Worm (Caenorhabditis elegans) whole organism, L2 larva: Measurements from ENCODE around the gene rps-3.

Experiments used
- C34F6.9 ChIP-seq: fragments of 150-350 bp; optimal IDR thresholded peaks from 2 replicates; lab custom pipeline; 2014; ENCODE audit warnings: missing biosample characterization, missing genetic modification characterization
- Y55F3AM.14 ChIP-seq: fragments of 200-800 bp; sonication (Bioruptor generic); optimal IDR thresholded peaks from 2 replicates; lab custom pipeline; 2018; ENCODE audit warnings: mild to moderate bottlenecking, missing genetic modification characterization, missing compliant biosample characterization
- ZK546.5 ChIP-seq: sonication (generic microtip); optimal IDR thresholded peaks from 2 replicates; lab custom pipeline; 2017; ENCODE audit warnings: missing biosample characterization, missing genetic modification characterization
- alr-1 ChIP-seq: fragments of 150-350 bp; optimal IDR thresholded peaks from 2 replicates; lab custom pipeline; 2014; ENCODE audit warnings: missing biosample characterization, missing genetic modification characterization
- aly-2 ChIP-seq: fragments of 150-350 bp; optimal IDR thresholded peaks from 2 replicates; lab custom pipeline; 2014; ENCODE audit warnings: missing biosample characterization, missing genetic modification characterization
- ama-1 ChIP-seq: fragments of 150-350 bp; optimal IDR thresholded peaks from 2 replicates; lab custom pipeline; 2018; ENCODE audit warnings: inconsistent platforms
- ceh-16 ChIP-seq: fragments of 150-350 bp; optimal IDR thresholded peaks from 2 replicates; lab custom pipeline; 2014; ENCODE audit warnings: missing biosample characterization, missing genetic modification characterization
- ceh-82 ChIP-seq: fragments of 150-350 bp; optimal IDR thresholded peaks from 2 replicates; lab custom pipeline; 2014; ENCODE audit warnings: missing biosample characterization, missing genetic modification characterization
- crh-2 ChIP-seq: sonication (generic microtip); optimal IDR thresholded peaks from 2 replicates; lab custom pipeline; 2017; ENCODE audit warnings: missing biosample characterization, missing genetic modification characterization
- egl-27 ChIP-seq: sonication (generic microtip); optimal IDR thresholded peaks from 3 replicates; lab custom pipeline; 2017; ENCODE audit warnings: missing biosample characterization, missing genetic modification reagents, missing genetic modification characterization
- elt-1 ChIP-seq: fragments of 150-350 bp; optimal IDR thresholded peaks from 2 replicates; lab custom pipeline; 2014; ENCODE audit warnings: missing biosample characterization, missing genetic modification characterization
- elt-3 ChIP-seq: sonication (generic microtip); optimal IDR thresholded peaks from 2 replicates; lab custom pipeline; 2017; ENCODE audit warnings: missing biosample characterization, missing genetic modification characterization
- fos-1 ChIP-seq: fragments of 150-350 bp; optimal IDR thresholded peaks from 2 replicates; lab custom pipeline; 2014; ENCODE audit warnings: missing biosample characterization, missing genetic modification characterization
- lin-11 ChIP-seq: fragments of 150-350 bp; sonication (generic microtip); optimal IDR thresholded peaks from 2 replicates; lab custom pipeline; 2014; ENCODE audit warnings: missing biosample characterization, missing genetic modification characterization, inconsistent platforms, mixed read lengths
- lin-39 ChIP-seq: fragments of 150-350 bp; optimal IDR thresholded peaks from 2 replicates; lab custom pipeline; 2014; ENCODE audit warnings: missing biosample characterization, missing genetic modification reagents, missing genetic modification characterization
- lsy-2 ChIP-seq, 2 experiments: fragments of 150-350 bp in 1 of 2; sonication (generic microtip) in 1 of 2; optimal IDR thresholded peaks; 2 replicates each; lab custom pipeline; 2014 to 2017; ENCODE audit warnings: missing biosample characterization in 2 of 2, missing genetic modification characterization in 2 of 2
- mab-5 ChIP-seq: fragments of 150-350 bp; optimal IDR thresholded peaks from 2 replicates; lab custom pipeline; 2014; ENCODE audit warnings: missing biosample characterization, missing genetic modification characterization
- mbf-1 ChIP-seq: sonication (generic microtip); optimal IDR thresholded peaks from 2 replicates; lab custom pipeline; 2017; ENCODE audit warnings: missing biosample characterization, missing genetic modification characterization
- mdl-1 ChIP-seq, 2 experiments: fragments of 150-350 bp in 1 of 2; sonication (generic microtip) in 1 of 2; optimal IDR thresholded peaks; 2 replicates each; lab custom pipeline; 2017; ENCODE audit warnings: missing biosample characterization in 2 of 2, missing genetic modification characterization in 2 of 2
- nhr-10 ChIP-seq: sonication (generic microtip); optimal IDR thresholded peaks from 2 replicates; lab custom pipeline; 2017; ENCODE audit warnings: missing biosample characterization, missing genetic modification characterization
- nhr-12 ChIP-seq: fragments of 150-350 bp; optimal IDR thresholded peaks from 2 replicates; lab custom pipeline; 2014; ENCODE audit warnings: missing biosample characterization, missing genetic modification characterization
- nhr-129 ChIP-seq: fragments of 150-350 bp; optimal IDR thresholded peaks from 2 replicates; lab custom pipeline; 2014; ENCODE audit warnings: missing biosample characterization, missing genetic modification characterization
- nhr-21 ChIP-seq: fragments of 150-350 bp; optimal IDR thresholded peaks from 2 replicates; lab custom pipeline; 2014; ENCODE audit warnings: missing biosample characterization, missing genetic modification characterization
- nhr-23 ChIP-seq: fragments of 150-350 bp; optimal IDR thresholded peaks from 2 replicates; lab custom pipeline; 2014; ENCODE audit warnings: missing biosample characterization, missing genetic modification reagents, missing genetic modification characterization
- nhr-25 ChIP-seq: fragments of 150-350 bp; sonication (generic microtip); optimal IDR thresholded peaks from 3 replicates; lab custom pipeline; 2014; ENCODE audit warnings: missing biosample characterization, missing genetic modification characterization
- nhr-6 ChIP-seq: fragments of 150-350 bp; optimal IDR thresholded peaks from 2 replicates; lab custom pipeline; 2014; ENCODE audit warnings: missing biosample characterization, missing genetic modification characterization
- nhr-77 ChIP-seq: fragments of 150-350 bp; optimal IDR thresholded peaks from 2 replicates; lab custom pipeline; 2014; ENCODE audit warnings: missing biosample characterization, missing genetic modification characterization
- peb-1 ChIP-seq: fragments of 150-350 bp; optimal IDR thresholded peaks from 2 replicates; lab custom pipeline; 2014; ENCODE audit warnings: missing biosample characterization, missing genetic modification characterization
- sem-4 ChIP-seq: fragments of 150-350 bp; optimal IDR thresholded peaks from 2 replicates; lab custom pipeline; 2014; ENCODE audit warnings: missing biosample characterization, missing genetic modification reagents, missing genetic modification characterization
- sma-3 ChIP-seq: sonication (generic microtip); optimal IDR thresholded peaks from 2 replicates; lab custom pipeline; 2016; ENCODE audit warnings: missing genetic modification reagents, missing genetic modification characterization, missing compliant biosample characterization
- snpc-4 ChIP-seq: fragments of 150-350 bp; optimal IDR thresholded peaks from 2 replicates; lab custom pipeline; 2014; ENCODE audit warnings: missing biosample characterization, missing genetic modification characterization
- unc-55 ChIP-seq: fragments of 150-350 bp; sonication (generic microtip); optimal IDR thresholded peaks from 3 replicates; lab custom pipeline; 2014; ENCODE audit warnings: missing biosample characterization, missing genetic modification reagents, missing genetic modification characterization
- unc-62 ChIP-seq: fragments of 150-350 bp; optimal IDR thresholded peaks from 2 replicates; lab custom pipeline; 2014; ENCODE audit warnings: missing biosample characterization, missing genetic modification reagents, missing genetic modification characterization
- zag-1 ChIP-seq: fragments of 150-350 bp; optimal IDR thresholded peaks from 2 replicates; lab custom pipeline; 2014; ENCODE audit warnings: missing biosample characterization, missing genetic modification characterization
- ztf-1 ChIP-seq: fragments of 200-800 bp; sonication (Bioruptor generic); conservative IDR thresholded peaks from 2 replicates; pipeline ENCODE4 v1.3.6; 2022; ENCODE audit warnings: missing genetic modification characterization, missing compliant biosample characterization
- ztf-11 ChIP-seq: sonication (generic microtip); optimal IDR thresholded peaks from 2 replicates; lab custom pipeline; 2017; ENCODE audit warnings: missing biosample characterization, missing genetic modification characterization
- ztf-4 ChIP-seq: fragments of 150-350 bp; optimal IDR thresholded peaks from 2 replicates; lab custom pipeline; 2014; ENCODE audit warnings: missing biosample characterization, missing genetic modification characterization

The rps-3 gene

DNA sequence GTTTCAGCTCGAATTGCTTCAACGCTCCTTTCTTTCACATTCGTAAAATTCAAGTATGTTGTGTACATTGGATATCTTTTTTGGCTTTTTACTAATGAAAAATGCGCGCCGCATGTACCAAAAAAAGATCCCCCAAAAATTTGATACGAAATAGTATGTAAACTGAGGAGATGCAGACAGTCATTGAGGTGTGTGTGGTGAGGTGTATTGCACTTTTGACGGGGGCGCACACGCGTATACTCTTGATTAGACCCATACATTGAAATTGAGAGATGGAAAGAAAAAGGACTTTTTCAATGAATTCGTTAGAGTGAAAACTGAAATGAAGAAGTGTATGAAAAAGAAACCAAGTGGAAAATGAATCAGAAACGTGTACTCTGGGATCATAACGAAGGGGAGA, 14.8 kb downstream of the rps-3 start:
- TF ChIP-seq unc-55 (peak; percentile 8), nhr-21 (tag; lab: Kevin White, UChicago) (no peak)

DNA sequence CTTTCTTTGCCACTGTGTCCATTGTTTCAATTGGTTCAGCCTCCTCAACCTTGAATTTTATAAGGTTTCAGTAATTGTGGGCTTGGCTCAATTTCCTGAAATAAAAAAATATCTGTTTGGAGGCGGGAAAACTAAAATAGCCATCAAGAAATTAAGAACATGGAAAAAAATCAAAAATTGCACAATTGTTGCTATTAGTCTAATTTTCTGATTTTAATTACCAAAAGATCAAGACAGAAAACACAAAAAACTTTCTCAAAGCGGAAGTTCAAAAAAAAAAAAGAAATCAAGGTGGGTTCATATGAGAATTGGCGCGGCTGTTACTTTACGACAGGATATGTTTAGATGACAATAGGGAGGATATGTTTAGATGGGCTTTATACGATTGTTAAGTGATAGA, 24.3 kb downstream of the rps-3 start, which contains the start of gene esyt-2:
Gene esyt-2 (minus strand): TSS at position 101 of the 400 bp plus-strand sequence.
- TF ChIP-seq mdl-1 (tag; optimal IDR thresholded peaks at IDR 0.05; lab: Kevin White, UChicago), result no peak
- no peak for TF ChIP-seq nhr-6 (tag; lab: Kevin White, UChicago)
- TF ChIP-seq lin-11 (tag; lab: Kevin White, UChicago), result no peak
- TF ChIP-seq elt-3 (tag; lab: Kevin White, UChicago), result no peak

DNA sequence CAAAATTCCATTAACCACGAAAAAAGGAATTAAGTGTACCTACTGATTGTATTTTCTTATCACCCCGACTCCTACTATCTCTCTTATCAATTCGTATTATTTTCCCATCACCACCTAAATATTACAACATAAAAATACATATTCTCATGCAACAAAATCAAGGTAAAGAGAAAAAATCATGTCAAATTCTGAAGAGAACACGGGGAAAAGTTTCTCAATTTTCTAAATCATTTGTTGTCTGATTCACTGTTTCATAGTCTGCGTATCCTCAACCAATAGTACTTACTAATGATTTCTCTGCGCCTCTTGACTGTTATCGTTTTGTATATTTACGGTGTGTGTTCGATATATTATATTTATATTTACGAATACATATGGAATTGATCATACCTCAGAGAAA, 25.3 kb downstream of the rps-3 start:
- TF ChIP-seq C34F6.9 (tag; lab: Kevin White, UChicago) (peak; percentile 17), egl-27 (tag; lab: Kevin White, UChicago) (peak; percentile 39), sem-4 (tag; lab: Kevin White, UChicago) (no peak), crh-2 (tag; lab: Kevin White, UChicago) (peak; percentile 59), aly-2 (no peak), fos-1 (peak; percentile 89)

DNA sequence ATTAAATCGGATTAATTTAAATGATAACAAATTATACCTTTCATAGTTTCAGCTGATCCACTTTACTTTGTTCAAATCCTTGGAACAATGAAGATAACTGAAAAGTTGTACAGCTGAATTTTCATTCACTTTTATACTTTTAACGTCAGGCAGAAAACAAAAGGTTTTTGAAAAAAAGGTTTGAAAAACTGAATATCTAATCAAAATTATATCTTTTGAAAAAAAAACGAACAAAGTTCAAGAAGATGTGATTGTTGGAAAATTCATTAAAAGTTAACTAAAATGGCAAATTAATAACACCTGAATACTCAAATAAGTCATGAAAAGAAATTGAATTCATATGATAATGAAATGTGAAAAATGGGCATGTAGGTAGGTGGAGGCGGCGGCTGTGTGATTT, 30.0 kb downstream of the rps-3 start, which contains the start of gene T12A2.21:
Gene T12A2.21 (minus strand): TSS at position 101 of the 400 bp plus-strand sequence.
- no peak for TF ChIP-seq ztf-1 (GFP tag; lab: Robert Waterston, UW)
- no peak for TF ChIP-seq peb-1 (tag; lab: Kevin White, UChicago)
- TF ChIP-seq sem-4 (tag; lab: Kevin White, UChicago), result no peak
- TF ChIP-seq C34F6.9 (tag; lab: Kevin White, UChicago), result no peak
- no peak for TF ChIP-seq ceh-16 (tag; lab: Kevin White, UChicago)
- no peak for TF ChIP-seq egl-27 (tag; lab: Kevin White, UChicago)
- no peak for TF ChIP-seq zag-1
- TF ChIP-seq ztf-11 (tag; lab: Kevin White, UChicago), result no peak
- no peak for TF ChIP-seq Y55F3AM.14 (GFP tag; lab: Kevin White, UChicago)
- no peak for TF ChIP-seq ceh-82
- no peak for TF ChIP-seq crh-2 (tag; lab: Kevin White, UChicago)
- no peak for TF ChIP-seq nhr-25 (tag; lab: Kevin White, UChicago)

DNA sequence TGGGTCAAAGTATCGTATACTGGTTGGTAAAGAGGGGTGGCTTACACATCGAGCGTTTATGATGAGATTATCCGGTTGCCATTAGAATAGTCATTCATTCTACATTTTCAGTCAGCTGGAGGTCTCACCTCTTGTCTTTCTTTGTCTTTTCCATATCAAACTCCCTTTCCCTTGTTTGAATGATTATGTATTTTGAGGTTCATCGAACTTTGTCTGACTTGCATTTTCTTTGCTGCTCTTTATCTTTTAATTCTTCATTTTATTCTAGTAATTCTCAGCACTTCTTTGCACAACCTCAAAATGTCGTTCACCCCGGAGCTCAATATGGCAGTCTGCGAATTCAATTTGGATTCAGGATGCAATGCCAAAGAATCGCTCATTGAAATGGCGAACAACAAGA, 33.9 kb downstream of the rps-3 start, which contains the start of gene T12A2.3:
Gene T12A2.3 (plus strand): TSS at position 301 of the 400 bp plus-strand sequence.
- TF ChIP-seq elt-3 (tag; lab: Kevin White, UChicago) (no peak), mab-5 (tag; lab: Kevin White, UChicago) (no peak), nhr-21 (tag; lab: Kevin White, UChicago) (no peak), zag-1 (no peak), C34F6.9 (tag; lab: Kevin White, UChicago) (no peak), nhr-6 (tag; lab: Kevin White, UChicago) (no peak), unc-55 (no peak), ztf-1 (GFP tag; lab: Robert Waterston, UW) (no peak)

DNA sequence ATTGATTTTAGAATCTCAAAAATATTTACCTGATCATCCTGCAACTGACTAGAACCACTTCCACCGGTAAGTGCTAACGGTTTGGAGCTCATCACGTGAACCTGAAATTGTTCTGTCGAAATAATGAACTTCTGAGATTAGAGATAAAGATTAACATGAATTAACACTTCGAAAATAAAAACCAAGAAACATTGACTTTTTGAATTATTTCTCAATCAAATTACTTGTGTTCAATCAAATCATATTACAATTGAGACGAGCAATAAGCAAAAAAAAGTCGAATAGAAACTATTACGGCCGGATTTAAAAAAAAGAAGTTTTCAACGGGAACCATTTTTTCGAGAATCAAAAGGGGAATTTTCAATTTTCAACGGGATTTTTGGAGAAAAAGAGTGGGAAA, 39.1 kb downstream of the rps-3 start, which contains the start of gene bcas-2:
Gene bcas-2 (minus strand): TSS at position 101 of the 400 bp plus-strand sequence.
- TF ChIP-seq elt-1 (tag; lab: Kevin White, UChicago) (no peak), nhr-129 (no peak)

DNA sequence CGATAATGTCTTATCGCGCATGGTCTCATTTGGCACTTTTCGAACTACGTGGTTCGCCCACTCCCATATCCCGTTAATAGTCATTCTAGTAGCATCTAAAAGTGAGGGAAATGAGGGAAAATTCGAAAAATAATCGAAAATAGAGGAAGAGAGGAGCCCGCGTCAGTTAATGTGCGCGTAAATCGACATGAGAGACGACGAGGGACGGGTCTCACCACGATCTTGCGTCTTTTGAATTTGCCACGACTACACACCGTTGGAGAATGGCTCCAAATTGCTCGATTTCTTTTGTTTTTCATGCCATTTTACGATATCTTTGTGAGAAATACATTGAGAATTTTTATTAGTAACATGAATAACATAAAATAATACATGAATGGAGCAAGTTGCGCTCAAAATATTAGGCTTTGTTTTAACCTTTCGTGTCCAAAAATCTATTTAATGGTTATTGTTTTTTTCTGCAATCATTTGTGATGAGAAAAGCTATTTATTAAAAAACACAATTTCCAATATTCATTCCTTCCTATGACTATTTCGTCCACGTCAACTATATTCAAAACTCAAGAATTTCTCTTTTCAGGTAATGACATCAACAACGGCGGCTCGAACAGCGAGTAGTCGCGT, 41.6 kb downstream of the rps-3 start, which contains the start of the genes gen-1 and stt-3:
Gene gen-1 (minus strand): TSS at position 95 of the 624 bp plus-strand sequence.
Gene stt-3 (plus strand): TSS at position 574 of the 624 bp plus-strand sequence.
- TF ChIP-seq C34F6.9 (tag; lab: Kevin White, UChicago) (peak; percentile 18), lsy-2 (tag; optimal IDR thresholded peaks at IDR 0.05; lab: Kevin White, UChicago) (no peak), zag-1 (no peak), unc-62 (GFP tag; lab: Kevin White, UChicago) (no peak), nhr-6 (tag; lab: Kevin White, UChicago) (no peak), ceh-16 (tag; lab: Kevin White, UChicago) (no peak), elt-3 (tag; lab: Kevin White, UChicago) (no peak), snpc-4 (tag; lab: Kevin White, UChicago) (no peak), sma-3 (GFP tag; lab: Kevin White, UChicago) (no peak), ztf-4 (no peak), mab-5 (tag; lab: Kevin White, UChicago) (no peak), ztf-11 (tag; lab: Kevin White, UChicago) (no peak), nhr-77 (tag; lab: Kevin White, UChicago) (no peak), crh-2 (tag; lab: Kevin White, UChicago) (peak; percentile 86), lin-39 (tag; lab: Kevin White, UChicago) (no peak), ztf-1 (GFP tag; lab: Robert Waterston, UW) (no peak), ama-1 (lab: Kevin White, UChicago) (no peak), nhr-129 (peak; percentile 43), lin-11 (tag; lab: Kevin White, UChicago) (no peak), nhr-10 (no peak), peb-1 (tag; lab: Kevin White, UChicago) (no peak), nhr-23 (no peak), mbf-1 (tag; lab: Kevin White, UChicago) (no peak), alr-1 (tag; lab: Kevin White, UChicago) (no peak), nhr-12 (tag; lab: Kevin White, UChicago) (no peak), Y55F3AM.14 (GFP tag; lab: Kevin White, UChicago) (no peak), ZK546.5 (tag; lab: Kevin White, UChicago) (no peak)
